Worm (Caenorhabditis elegans) whole organism, L2 larva: Measurements from ENCODE around the gene mlp-1.

Experiments used
- C34F6.9 ChIP-seq: fragments of 150-350 bp; optimal IDR thresholded peaks from 2 replicates; lab custom pipeline; 2014; ENCODE audit warnings: missing biosample characterization, missing genetic modification characterization
- F13H6.1 ChIP-seq: sonication (generic microtip); optimal IDR thresholded peaks from 2 replicates; lab custom pipeline; 2016; ENCODE audit warnings: missing genetic modification characterization, missing compliant biosample characterization
- Y55F3AM.14 ChIP-seq: fragments of 200-800 bp; sonication (Bioruptor generic); optimal IDR thresholded peaks from 2 replicates; lab custom pipeline; 2018; ENCODE audit warnings: mild to moderate bottlenecking, missing genetic modification characterization, missing compliant biosample characterization
- aly-2 ChIP-seq: fragments of 150-350 bp; optimal IDR thresholded peaks from 2 replicates; lab custom pipeline; 2014; ENCODE audit warnings: missing biosample characterization, missing genetic modification characterization
- ama-1 ChIP-seq: fragments of 150-350 bp; optimal IDR thresholded peaks from 2 replicates; lab custom pipeline; 2018; ENCODE audit warnings: inconsistent platforms
- crh-2 ChIP-seq: sonication (generic microtip); optimal IDR thresholded peaks from 2 replicates; lab custom pipeline; 2017; ENCODE audit warnings: missing biosample characterization, missing genetic modification characterization
- dmd-4 ChIP-seq: sonication (generic microtip); optimal IDR thresholded peaks from 2 replicates; lab custom pipeline; 2017; ENCODE audit warnings: missing biosample characterization, missing genetic modification characterization
- elt-3 ChIP-seq: sonication (generic microtip); optimal IDR thresholded peaks from 2 replicates; lab custom pipeline; 2017; ENCODE audit warnings: missing biosample characterization, missing genetic modification characterization
- fos-1 ChIP-seq: fragments of 150-350 bp; optimal IDR thresholded peaks from 2 replicates; lab custom pipeline; 2014; ENCODE audit warnings: missing biosample characterization, missing genetic modification characterization
- gmeb-1 ChIP-seq: fragments of 150-350 bp; optimal IDR thresholded peaks from 2 replicates; lab custom pipeline; 2014; ENCODE audit warnings: missing biosample characterization, missing genetic modification characterization
- lin-39 ChIP-seq: fragments of 150-350 bp; optimal IDR thresholded peaks from 2 replicates; lab custom pipeline; 2014; ENCODE audit warnings: missing biosample characterization, missing genetic modification reagents, missing genetic modification characterization
- lsy-2 ChIP-seq, 2 experiments: fragments of 150-350 bp in 1 of 2; sonication (generic microtip) in 1 of 2; optimal IDR thresholded peaks; 2 replicates each; lab custom pipeline; 2014 to 2017; ENCODE audit warnings: missing biosample characterization in 2 of 2, missing genetic modification characterization in 2 of 2
- mab-5 ChIP-seq: fragments of 150-350 bp; optimal IDR thresholded peaks from 2 replicates; lab custom pipeline; 2014; ENCODE audit warnings: missing biosample characterization, missing genetic modification characterization
- mbf-1 ChIP-seq: sonication (generic microtip); optimal IDR thresholded peaks from 2 replicates; lab custom pipeline; 2017; ENCODE audit warnings: missing biosample characterization, missing genetic modification characterization
- mdl-1 ChIP-seq, 2 experiments: fragments of 150-350 bp in 1 of 2; sonication (generic microtip) in 1 of 2; optimal IDR thresholded peaks; 2 replicates each; lab custom pipeline; 2017; ENCODE audit warnings: missing biosample characterization in 2 of 2, missing genetic modification characterization in 2 of 2
- nhr-10 ChIP-seq: sonication (generic microtip); optimal IDR thresholded peaks from 2 replicates; lab custom pipeline; 2017; ENCODE audit warnings: missing biosample characterization, missing genetic modification characterization
- nhr-11 ChIP-seq: fragments of 150-350 bp; optimal IDR thresholded peaks from 2 replicates; lab custom pipeline; 2014; ENCODE audit warnings: missing biosample characterization, missing genetic modification characterization
- nhr-129 ChIP-seq: fragments of 150-350 bp; optimal IDR thresholded peaks from 2 replicates; lab custom pipeline; 2014; ENCODE audit warnings: missing biosample characterization, missing genetic modification characterization
- nhr-23 ChIP-seq: fragments of 150-350 bp; optimal IDR thresholded peaks from 2 replicates; lab custom pipeline; 2014; ENCODE audit warnings: missing biosample characterization, missing genetic modification reagents, missing genetic modification characterization
- nhr-25 ChIP-seq: fragments of 150-350 bp; sonication (generic microtip); optimal IDR thresholded peaks from 3 replicates; lab custom pipeline; 2014; ENCODE audit warnings: missing biosample characterization, missing genetic modification characterization
- peb-1 ChIP-seq: fragments of 150-350 bp; optimal IDR thresholded peaks from 2 replicates; lab custom pipeline; 2014; ENCODE audit warnings: missing biosample characterization, missing genetic modification characterization
- sem-4 ChIP-seq: fragments of 150-350 bp; optimal IDR thresholded peaks from 2 replicates; lab custom pipeline; 2014; ENCODE audit warnings: missing biosample characterization, missing genetic modification reagents, missing genetic modification characterization
- sma-3 ChIP-seq: sonication (generic microtip); optimal IDR thresholded peaks from 2 replicates; lab custom pipeline; 2016; ENCODE audit warnings: missing genetic modification reagents, missing genetic modification characterization, missing compliant biosample characterization
- sma-9 ChIP-seq, 2 experiments: fragments of 150-350 bp in 1 of 2; sonication (generic microtip) in 1 of 2; optimal IDR thresholded peaks; 2 replicates each; lab custom pipeline; 2014 to 2016; ENCODE audit warnings: missing genetic modification characterization in 2 of 2, mild to moderate bottlenecking in 1 of 2, missing biosample characterization in 1 of 2, missing compliant biosample characterization in 1 of 2, missing genetic modification reagents in 1 of 2, moderate library complexity in 1 of 2
- unc-55 ChIP-seq: fragments of 150-350 bp; sonication (generic microtip); optimal IDR thresholded peaks from 3 replicates; lab custom pipeline; 2014; ENCODE audit warnings: missing biosample characterization, missing genetic modification reagents, missing genetic modification characterization
- zag-1 ChIP-seq: fragments of 150-350 bp; optimal IDR thresholded peaks from 2 replicates; lab custom pipeline; 2014; ENCODE audit warnings: missing biosample characterization, missing genetic modification characterization
- ztf-1 ChIP-seq: fragments of 200-800 bp; sonication (Bioruptor generic); conservative IDR thresholded peaks from 2 replicates; pipeline ENCODE4 v1.3.6; 2022; ENCODE audit warnings: missing genetic modification characterization, missing compliant biosample characterization

Gene mlp-1

DNA sequence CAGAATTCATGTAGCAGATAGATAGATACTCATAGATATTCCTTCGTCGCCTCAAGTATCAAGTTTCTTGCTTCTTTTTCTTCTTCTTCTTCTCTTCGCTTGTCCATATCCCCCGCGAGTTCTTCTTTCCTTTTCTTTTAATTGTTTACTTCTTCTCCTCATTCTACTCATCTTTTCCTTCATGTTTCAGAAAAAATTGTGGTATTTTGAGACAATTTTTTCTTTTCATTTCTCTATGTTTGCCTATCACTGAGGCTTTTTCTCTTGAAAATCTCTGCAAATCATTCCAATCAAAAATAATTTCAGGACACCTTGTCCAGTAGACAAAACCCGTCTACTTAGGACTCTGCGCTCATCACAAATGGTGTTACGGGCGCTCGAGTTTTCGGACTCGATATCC, 18.1 kb upstream of the mlp-1 start, which contains the start of gene T04C9.1:
T04C9.1 (plus strand) TSS at position 301 of the 400 bp plus-strand sequence.
- TF ChIP-seq sem-4 (tag; lab: Kevin White, UChicago) (no peak), C34F6.9 (no peak), unc-55 (GFP tag; lab: Kevin White, UChicago) (peak; percentile 0), crh-2 (tag; lab: Kevin White, UChicago) (no peak), elt-3 (tag; lab: Kevin White, UChicago) (no peak)

DNA sequence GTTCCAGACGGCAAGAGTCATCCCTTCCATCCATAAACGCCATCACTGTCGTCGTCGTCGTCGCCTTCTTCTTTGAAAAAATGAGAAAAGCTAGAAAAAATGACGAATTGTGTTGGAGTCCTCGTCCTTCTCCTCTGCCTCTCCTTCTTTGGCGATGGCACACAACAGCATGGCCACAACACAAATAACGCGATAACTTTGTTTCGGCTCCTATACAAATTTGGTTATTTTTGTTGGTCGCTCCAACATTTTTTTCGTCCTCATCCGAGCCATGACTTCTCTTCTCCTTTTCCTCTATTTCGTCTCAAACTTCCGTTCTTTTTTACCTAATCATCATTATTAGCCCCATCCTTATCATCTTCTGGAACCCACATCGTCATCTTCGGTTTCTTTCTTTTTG, 17.2 kb upstream of the mlp-1 start:
- TF ChIP-seq unc-55 (GFP tag; lab: Kevin White, UChicago) (peak; percentile 2), sma-9 (GFP tag; optimal IDR thresholded peaks at IDR 0.05; lab: Kevin White, UChicago) (peak; percentile 13), sma-9 (tag; optimal IDR thresholded peaks at IDR 0.05; lab: Kevin White, UChicago) (no peak), fos-1 (tag; lab: Kevin White, UChicago) (no peak), dmd-4 (tag; lab: Kevin White, UChicago) (no peak), zag-1 (tag; lab: Kevin White, UChicago) (no peak), sem-4 (tag; lab: Kevin White, UChicago) (no peak), nhr-10 (no peak), lsy-2 (tag; optimal IDR thresholded peaks at IDR 0.05; lab: Kevin White, UChicago) (peak in 1 of 2 experiments; percentile 12), lin-39 (no peak), ztf-1 (GFP tag; lab: Robert Waterston, UW) (no peak), ama-1 (lab: Kevin White, UChicago) (no peak)

DNA sequence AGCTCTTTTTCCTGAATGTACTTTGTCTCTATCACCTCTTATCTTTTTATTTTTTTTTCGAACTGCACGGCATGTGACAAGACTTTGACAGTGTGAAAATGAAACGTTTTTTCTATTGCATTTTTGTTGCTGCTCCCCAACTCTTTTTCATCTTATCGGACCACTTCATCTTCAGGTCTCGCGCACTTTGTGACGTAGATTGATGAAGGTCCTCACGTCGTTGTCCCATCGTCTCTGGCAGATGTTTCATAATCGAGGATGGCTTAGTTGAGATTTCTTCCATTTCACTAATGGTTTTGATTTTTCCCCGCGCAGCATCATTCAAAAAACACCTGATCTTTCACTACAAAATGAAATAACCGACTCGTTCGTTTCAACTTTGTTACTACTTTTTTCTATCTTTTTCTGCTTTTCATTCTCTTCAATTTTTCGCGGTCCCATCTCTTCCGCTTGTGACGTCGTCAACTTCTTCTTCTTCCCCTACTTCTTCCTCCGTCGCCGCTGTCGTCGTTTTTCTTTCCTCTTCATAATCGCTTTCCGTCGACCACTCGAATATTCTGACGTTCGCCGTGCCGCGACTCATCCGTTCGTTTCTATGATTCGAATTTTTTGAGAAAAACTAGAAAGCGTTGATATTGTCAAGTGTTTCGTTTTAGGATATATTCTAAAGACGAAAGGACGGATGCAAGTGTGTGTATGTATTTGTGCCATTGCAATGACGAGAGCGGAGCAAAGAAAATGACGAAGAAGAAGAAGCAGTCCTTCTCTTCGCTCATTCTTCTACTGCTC, 16.5 kb upstream of the mlp-1 start, which contains the start of gene T04C9.2:
T04C9.2 (plus strand) TSS at position 739 of the 789 bp plus-strand sequence.
- TF ChIP-seq nhr-129 (tag; lab: Kevin White, UChicago) (peak; percentile 6), mbf-1 (no peak), Y55F3AM.14 (GFP tag; lab: Kevin White, UChicago) (peak; percentile 13), mab-5 (peak; percentile 86), unc-55 (GFP tag; lab: Kevin White, UChicago) (peak; percentile 22), aly-2 (tag; lab: Kevin White, UChicago) (no peak), zag-1 (tag; lab: Kevin White, UChicago) (peak; percentile 22), sma-3 (GFP tag; lab: Kevin White, UChicago) (no peak), lsy-2 (tag; optimal IDR thresholded peaks at IDR 0.05; lab: Kevin White, UChicago) (no peak)
- TF ChIP-seq, all 48 proteins: peak for 5

DNA sequence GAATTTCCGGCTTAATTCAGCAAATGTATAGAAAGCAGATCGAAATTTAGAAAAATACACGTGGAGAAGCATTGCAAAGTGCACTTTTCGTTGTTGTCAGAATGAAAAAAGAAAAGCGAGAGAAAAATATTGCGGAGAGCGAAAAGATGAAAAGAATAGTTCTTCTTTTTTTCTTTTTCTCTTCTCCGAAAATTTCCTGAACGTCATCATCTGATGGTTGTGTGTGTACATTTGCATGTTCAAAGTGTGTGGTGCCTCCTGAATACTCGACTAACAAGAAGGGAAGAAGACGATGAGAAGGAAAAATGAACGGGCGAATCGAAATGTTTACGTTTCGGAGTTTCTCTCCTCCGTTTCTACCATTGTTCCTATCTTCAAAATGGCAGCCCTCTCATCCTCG, 15.2 kb upstream of the mlp-1 start:
- TF ChIP-seq mbf-1 (no peak), unc-55 (GFP tag; lab: Kevin White, UChicago) (peak; percentile 73), C34F6.9 (peak; percentile 52), mdl-1 (tag; optimal IDR thresholded peaks at IDR 0.05; lab: Kevin White, UChicago) (no peak), nhr-129 (tag; lab: Kevin White, UChicago) (peak; percentile 9)

DNA sequence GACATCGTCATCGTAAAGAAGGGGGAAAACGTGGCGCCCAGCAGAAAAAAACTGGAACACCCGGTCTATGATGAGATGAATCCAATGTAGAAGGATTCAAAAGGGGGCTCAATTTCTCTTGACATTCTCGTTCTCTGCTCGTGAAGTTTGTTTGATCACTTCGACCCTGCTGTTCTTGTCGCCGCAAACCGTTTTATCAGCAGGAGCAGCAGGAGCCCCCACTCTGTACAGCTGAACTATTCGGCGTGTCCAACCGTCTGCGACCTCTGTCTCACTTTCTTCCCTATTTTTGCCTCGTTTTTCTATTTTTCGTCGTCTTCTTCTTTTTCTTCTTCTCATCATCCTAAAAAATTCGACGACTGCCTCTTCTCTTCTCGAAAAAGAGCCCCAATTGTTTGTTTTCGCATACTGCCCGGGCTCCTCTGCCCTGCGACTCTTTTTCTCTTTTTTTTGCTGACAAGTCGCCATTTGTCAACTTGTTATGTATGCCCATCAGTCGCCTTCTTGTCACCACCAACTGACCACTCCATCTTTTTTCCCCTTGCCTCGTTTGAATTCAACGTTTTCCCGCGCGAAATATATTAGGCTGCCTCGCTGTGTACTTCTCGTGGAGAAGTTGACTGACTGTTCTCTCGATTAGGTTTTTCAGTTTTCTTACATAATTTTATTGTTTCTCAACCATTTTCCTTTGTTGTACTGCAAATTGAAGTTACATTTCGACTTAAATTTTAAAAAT, 14.3 kb upstream of the mlp-1 start:
- TF ChIP-seq sma-3 (GFP tag; lab: Kevin White, UChicago) (peak; percentile 3), sem-4 (tag; lab: Kevin White, UChicago) (peak; percentile 32), mab-5 (peak; percentile 80), F13H6.1 (tag; lab: Kevin White, UChicago) (peak; percentile 48), nhr-25 (peak; percentile 34), nhr-129 (tag; lab: Kevin White, UChicago) (peak; percentile 39), sma-9 (GFP tag; optimal IDR thresholded peaks at IDR 0.05; lab: Kevin White, UChicago) (no peak), sma-9 (tag; optimal IDR thresholded peaks at IDR 0.05; lab: Kevin White, UChicago) (no peak), gmeb-1 (peak; percentile 43), peb-1 (no peak), C34F6.9 (peak; percentile 34), nhr-11 (tag; lab: Kevin White, UChicago) (no peak), lsy-2 (tag; optimal IDR thresholded peaks at IDR 0.05; lab: Kevin White, UChicago) (peak in 1 of 2 experiments; percentile 40), crh-2 (tag; lab: Kevin White, UChicago) (peak; percentile 33), nhr-23 (tag; lab: Kevin White, UChicago) (no peak)
